Fruit fly (Drosophila melanogaster): ENCODE measurements around the gene elgi.

DNA sequence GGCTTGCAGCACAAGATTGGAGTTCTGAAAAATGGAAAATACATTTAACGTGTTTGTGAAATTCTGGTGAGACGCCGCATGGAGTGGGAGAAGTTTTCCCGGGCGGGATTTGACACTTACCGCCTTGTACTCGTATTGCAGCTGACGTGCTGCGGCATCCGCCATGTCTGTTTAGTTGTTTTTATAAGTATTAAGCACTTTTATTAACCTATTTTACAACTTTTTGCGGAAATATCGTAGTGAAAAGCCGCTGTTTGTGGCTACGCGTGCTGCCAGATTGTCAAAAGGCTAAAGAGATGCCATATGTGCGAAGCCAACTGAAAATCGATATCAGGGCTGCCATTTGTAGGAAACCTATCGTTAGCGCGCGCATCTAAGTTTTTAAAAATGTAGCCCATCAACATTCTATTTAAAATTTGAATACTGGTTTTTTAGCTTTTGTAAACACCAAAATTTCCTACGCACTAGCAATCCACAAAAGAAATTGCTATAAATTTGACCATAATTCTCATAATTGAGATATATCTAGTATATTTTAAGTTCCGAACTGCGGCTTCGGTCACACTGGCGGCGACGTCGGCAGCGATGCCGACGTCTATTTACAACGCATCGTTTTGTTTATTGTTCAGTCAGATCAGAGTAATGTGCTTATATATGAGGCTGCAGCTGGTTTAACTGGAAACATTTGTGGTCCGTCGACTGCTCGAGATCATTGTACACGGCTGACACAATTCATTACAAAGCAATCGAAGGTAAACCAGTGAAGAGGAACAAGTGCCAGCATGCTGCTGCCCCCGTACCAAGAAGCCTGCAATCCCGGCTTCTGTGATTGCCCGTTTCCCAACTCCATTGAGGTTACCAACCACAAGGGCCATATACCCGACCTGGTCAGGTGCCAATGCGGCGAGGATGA is 11.5 kb downstream of the elgi start, which contains the start of the genes Brr2 and CG10516:
- TF ChIP-seq Sin3A (optimal IDR thresholded peaks at IDR 0.05) (no peak), Myc (optimal IDR thresholded peaks at IDR 0.05) (no peak), h (optimal IDR thresholded peaks at IDR 0.05) (no peak)

Measured in Kc167 (cell line).